Worm (Caenorhabditis elegans): Measurements from ENCODE around the gene nhr-98.

ce11 chrV:468460-468859 is 14.8 kb downstream of the nhr-98 start, which contains the start of gene srbc-57:
- TF ChIP-seq F13H6.1 (tag; optimal IDR thresholded peaks at IDR 0.05) = no peak
- TF ChIP-seq elt-3 (tag; optimal IDR thresholded peaks at IDR 0.05) = no peak
